Worm (Caenorhabditis elegans) whole organism, young adult: ENCODE measurements around the gene lin-15B.

Experiments used
- F57A8.1 ChIP-seq: fragments of 200-800 bp; sonication (Bioruptor generic); optimal IDR thresholded peaks from 2 replicates; lab custom pipeline; 2018; ENCODE audit warnings: mild to moderate bottlenecking, missing genetic modification characterization, moderate library complexity, missing compliant biosample characterization
- athp-1 ChIP-seq: sonication (generic microtip); optimal IDR thresholded peaks from 2 replicates; lab custom pipeline; 2017; ENCODE audit warnings: mild to moderate bottlenecking, missing genetic modification characterization, missing compliant biosample characterization
- ceh-91 ChIP-seq: fragments of 200-800 bp; sonication (Bioruptor generic); IDR thresholded peaks from 2 replicates; pipeline ENCODE4 v1.3.6; 2022; ENCODE audit warnings: missing genetic modification reagents, missing genetic modification characterization, missing compliant biosample characterization
- dpl-1 ChIP-seq: fragments of 150-350 bp; optimal IDR thresholded peaks from 2 replicates; lab custom pipeline; 2014; ENCODE audit warnings: missing biosample characterization, missing genetic modification reagents, missing genetic modification characterization
- him-1 ChIP-seq: sonication (generic microtip); optimal IDR thresholded peaks from 2 replicates; lab custom pipeline; 2016; ENCODE audit warnings: missing genotype, missing genetic modification reagents, missing genetic modification characterization, missing compliant biosample characterization
- mcd-1 ChIP-seq: fragments of 200-800 bp; sonication (Bioruptor generic); IDR thresholded peaks from 2 replicates; pipeline ENCODE4 v1.3.6; 2022; ENCODE audit warnings: missing genetic modification reagents, missing genetic modification characterization, missing compliant biosample characterization
- nfya-2 ChIP-seq: fragments of 200-800 bp; sonication (Bioruptor generic); IDR thresholded peaks from 2 replicates; pipeline ENCODE4 v1.3.6; 2022; ENCODE audit warnings: missing genetic modification reagents, missing genetic modification characterization, missing compliant biosample characterization
- nhr-80 ChIP-seq: sonication (generic microtip); optimal IDR thresholded peaks from 2 replicates; lab custom pipeline; 2016; ENCODE audit warnings: missing genetic modification characterization, missing compliant biosample characterization
- unc-62 ChIP-seq: fragments of 150-350 bp; optimal IDR thresholded peaks from 2 replicates; lab custom pipeline; 2014; ENCODE audit warnings: missing biosample characterization, missing genetic modification reagents, missing genetic modification characterization

- TF ChIP-seq athp-1 (tag; lab: Kevin White, UChicago): no peak
- TF ChIP-seq unc-62 (GFP tag; lab: Kevin White, UChicago): no peak
- TF ChIP-seq him-1 (tag; lab: Kevin White, UChicago): no peak
- no peak for TF ChIP-seq dpl-1
- no peak for TF ChIP-seq mcd-1 (GFP tag; lab: Robert Waterston, UW)
- TF ChIP-seq nhr-80 (tag; lab: Kevin White, UChicago): no peak
- no peak for TF ChIP-seq F57A8.1 (GFP tag; lab: Kevin White, UChicago)
- no peak for TF ChIP-seq ceh-91 (GFP tag; lab: Robert Waterston, UW)
- no peak for TF ChIP-seq nfya-2 (GFP tag; lab: Robert Waterston, UW)
Observed at ce11 chrX:15768532-15768931, 42.6 kb downstream of the lin-15B start.
